Worm (Caenorhabditis elegans) whole organism, L4 larva: Measurements from ENCODE around the gene clec-43.

ENCODE experiments used
- arid-1 ChIP-seq: fragments of 200-800 bp; sonication (Bioruptor generic); conservative IDR thresholded peaks from 2 replicates; pipeline ENCODE4 v1.3.6; 2022; ENCODE audit warnings: missing genetic modification reagents, missing genetic modification characterization, missing compliant biosample characterization
- ceh-62 ChIP-seq: sonication (generic microtip); optimal IDR thresholded peaks from 2 replicates; lab custom pipeline; 2017; ENCODE audit warnings: missing biosample characterization, missing genetic modification characterization
- lin-39 ChIP-seq: fragments of 150-350 bp; optimal IDR thresholded peaks from 2 replicates; lab custom pipeline; 2014; ENCODE audit warnings: missing biosample characterization, missing genetic modification reagents, missing genetic modification characterization
- lsy-2 ChIP-seq, 2 experiments: fragments of 150-350 bp in 1 of 2; sonication (generic microtip) in 1 of 2; optimal IDR thresholded peaks; 2 replicates each; lab custom pipeline; 2014 to 2017; ENCODE audit warnings: missing biosample characterization in 2 of 2, missing genetic modification characterization in 2 of 2
- php-3 ChIP-seq: fragments of 200-800 bp; sonication (Bioruptor generic); IDR thresholded peaks from 2 replicates; pipeline ENCODE4 v1.3.6; 2022; ENCODE audit warnings: missing genetic modification reagents, missing genetic modification characterization, missing compliant biosample characterization
- unc-130 ChIP-seq: sonication (generic microtip); optimal IDR thresholded peaks from 2 replicates; lab custom pipeline; 2016; ENCODE audit warnings: missing genetic modification reagents, missing genetic modification characterization, missing compliant biosample characterization

- no peak for TF ChIP-seq arid-1 (GFP tag; lab: Robert Waterston, UW)
- TF ChIP-seq ceh-62 = no peak
- no peak for TF ChIP-seq unc-130 (GFP tag; lab: Kevin White, UChicago)
- TF ChIP-seq lsy-2 (tag; optimal IDR thresholded peaks at IDR 0.05; lab: Kevin White, UChicago) = no peak
- no peak for TF ChIP-seq lin-39
- no peak for TF ChIP-seq php-3 (GFP tag; lab: Robert Waterston, UW)
Observed at ce11 chrII:991300-991699, 47.4 kb downstream of the clec-43 start, which contains the start of gene fbxc-42.
